Worm (Caenorhabditis elegans): ENCODE data around the gene Y54G2A.44.

DNA sequence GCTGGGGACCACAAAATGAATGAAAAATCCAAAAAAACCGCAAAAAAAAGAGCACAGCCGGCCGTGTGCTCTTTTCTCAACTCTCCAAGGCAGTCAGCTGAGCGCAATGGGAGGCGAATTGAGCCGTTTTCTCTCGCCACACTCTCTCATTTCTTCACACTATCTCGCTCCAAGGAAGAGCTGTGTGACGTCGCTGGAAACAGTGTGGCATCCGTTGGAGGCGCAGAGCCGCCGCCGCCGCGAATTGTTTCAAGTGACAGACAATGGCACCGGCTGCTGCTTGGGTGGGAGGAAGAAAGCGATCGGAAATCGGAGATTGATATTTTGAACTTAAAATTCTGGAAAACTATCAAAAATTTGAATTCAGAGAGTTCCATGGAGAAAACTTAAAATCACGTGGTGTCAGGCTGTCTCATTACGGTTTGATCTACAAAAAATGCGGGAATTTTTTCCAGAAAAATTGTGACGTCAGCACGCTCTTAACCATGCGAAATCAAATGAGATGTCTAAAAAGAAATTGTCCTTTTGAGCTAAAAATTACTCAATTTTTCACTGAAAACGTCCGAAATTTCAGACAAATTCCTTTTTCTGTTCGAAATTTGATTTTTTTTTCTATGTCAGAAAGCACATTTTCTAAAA, 25.5 kb upstream of the Y54G2A.44 start:
- TF ChIP-seq ama-1 (optimal IDR thresholded peaks at IDR 0.05) = no peak
- TF ChIP-seq F13C5.2 (tag; optimal IDR thresholded peaks at IDR 0.05) = no peak
- TF ChIP-seq pes-1 (GFP tag; IDR thresholded peaks at IDR 0.05) = no peak

Measured in whole organism, early embryonic.